Fruit fly (Drosophila melanogaster): Measurements from ENCODE around the gene Hpr1.

The Hpr1 gene

dm6 chr3R:5821243-5821642 lies at the start of gene Hpr1:
TSS of gene Hpr1 (minus strand) at chr3R:5821440.
- TF ChIP-seq CG8478 (optimal IDR thresholded peaks at IDR 0.05) (no peak), Dll (optimal IDR thresholded peaks at IDR 0.05) (no peak), usp (GFP tag; optimal IDR thresholded peaks at IDR 0.05) (no peak), EcR (GFP tag; optimal IDR thresholded peaks at IDR 0.05) (no peak), pan (optimal IDR thresholded peaks at IDR 0.05) (no peak), psq (optimal IDR thresholded peaks at IDR 0.05) (no peak)

dm6 chr3R:5862032-5862641 lies 40.9 kb upstream of the Hpr1 start, which contains the start of gene CG2017:
TSS of gene CG2017 (minus strand) at chr3R:5862405.
- TF ChIP-seq Dll (optimal IDR thresholded peaks at IDR 0.05) (no peak), CG8478 (optimal IDR thresholded peaks at IDR 0.05) (no peak), EcR (GFP tag; optimal IDR thresholded peaks at IDR 0.05) (no peak), pan (optimal IDR thresholded peaks at IDR 0.05) (no peak), usp (GFP tag; optimal IDR thresholded peaks at IDR 0.05) (no peak), psq (optimal IDR thresholded peaks at IDR 0.05) (no peak)

- TF ChIP-seq Dll (optimal IDR thresholded peaks at IDR 0.05) = no peak
- TF ChIP-seq CG8478 (optimal IDR thresholded peaks at IDR 0.05) = no peak
- no peak for TF ChIP-seq usp (GFP tag; optimal IDR thresholded peaks at IDR 0.05)
- no peak for TF ChIP-seq pan (optimal IDR thresholded peaks at IDR 0.05)
- no peak for TF ChIP-seq psq (optimal IDR thresholded peaks at IDR 0.05)
- TF ChIP-seq EcR (GFP tag; optimal IDR thresholded peaks at IDR 0.05) = no peak
These were observed 40.1 kb upstream of the Hpr1 start for dm6 chr3R:5861218-5861902.

DNA sequence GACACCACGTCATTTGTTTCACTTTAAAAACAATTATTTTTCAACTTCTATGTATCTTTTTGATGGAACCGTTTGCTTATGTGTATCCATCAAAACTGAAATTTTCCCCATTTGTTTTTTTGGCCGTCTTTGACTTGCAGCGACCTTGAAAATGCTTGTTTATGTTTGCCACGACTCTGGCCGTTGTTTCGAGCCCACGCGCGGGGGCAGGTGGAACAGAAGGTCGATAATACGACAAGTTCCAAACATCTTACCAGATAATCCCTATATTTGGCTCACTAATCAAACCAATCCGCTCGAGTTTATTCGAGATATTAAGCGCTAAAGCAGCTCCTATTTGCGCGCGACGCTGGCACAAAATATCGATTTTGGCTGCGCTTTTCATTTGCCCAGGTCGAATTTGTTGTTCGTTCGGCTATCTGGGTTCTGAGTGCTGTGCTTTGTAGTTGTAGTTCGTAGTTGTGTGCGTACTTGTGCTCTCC lies 39.5 kb upstream of the Hpr1 start:
- no peak for TF ChIP-seq usp (GFP tag; optimal IDR thresholded peaks at IDR 0.05)
- TF ChIP-seq CG8478 (optimal IDR thresholded peaks at IDR 0.05) = no peak
- TF ChIP-seq psq (optimal IDR thresholded peaks at IDR 0.05) = no peak
- TF ChIP-seq pan (optimal IDR thresholded peaks at IDR 0.05) = no peak
- TF ChIP-seq EcR (GFP tag; optimal IDR thresholded peaks at IDR 0.05) = no peak
- no peak for TF ChIP-seq Dll (optimal IDR thresholded peaks at IDR 0.05)

DNA sequence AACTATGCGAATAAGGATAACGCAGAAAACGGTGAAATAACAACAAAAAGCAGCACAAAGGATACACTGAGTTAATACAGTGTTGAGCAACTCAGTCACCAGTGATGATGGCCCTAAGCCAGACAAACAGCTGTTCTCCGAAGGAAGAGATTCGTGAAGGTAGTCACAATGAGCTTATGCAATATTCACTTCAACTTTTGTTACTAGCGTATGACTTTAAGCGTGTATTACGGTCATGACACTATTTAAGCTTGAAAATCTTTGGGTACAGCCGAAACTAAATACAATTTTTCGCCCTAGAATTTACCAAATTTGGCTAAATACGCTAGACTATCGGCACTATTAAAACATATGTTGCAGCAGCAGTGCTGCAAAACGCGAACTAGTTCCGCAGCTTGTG lies 35.0 kb upstream of the Hpr1 start, which contains the start of the genes disp and ECSIT:
TSS of gene disp (minus strand) at position 97 of the 400 bp plus-strand sequence.
TSS of gene ECSIT (plus strand) at position 371 of the 400 bp plus-strand sequence.
- TF ChIP-seq Dll (optimal IDR thresholded peaks at IDR 0.05) (no peak), pan (optimal IDR thresholded peaks at IDR 0.05) (no peak), EcR (GFP tag; optimal IDR thresholded peaks at IDR 0.05) (no peak), CG8478 (optimal IDR thresholded peaks at IDR 0.05) (no peak), usp (GFP tag; optimal IDR thresholded peaks at IDR 0.05) (no peak), psq (optimal IDR thresholded peaks at IDR 0.05) (no peak)

dm6 chr3R:5853032-5853431 lies 31.8 kb upstream of the Hpr1 start, which contains the start of gene CG34287:
TSS of gene CG34287 (plus strand) at chr3R:5853332.
- no peak for TF ChIP-seq pan (optimal IDR thresholded peaks at IDR 0.05)
- no peak for TF ChIP-seq EcR (GFP tag; optimal IDR thresholded peaks at IDR 0.05)
- TF ChIP-seq Dll (optimal IDR thresholded peaks at IDR 0.05) = no peak

DNA sequence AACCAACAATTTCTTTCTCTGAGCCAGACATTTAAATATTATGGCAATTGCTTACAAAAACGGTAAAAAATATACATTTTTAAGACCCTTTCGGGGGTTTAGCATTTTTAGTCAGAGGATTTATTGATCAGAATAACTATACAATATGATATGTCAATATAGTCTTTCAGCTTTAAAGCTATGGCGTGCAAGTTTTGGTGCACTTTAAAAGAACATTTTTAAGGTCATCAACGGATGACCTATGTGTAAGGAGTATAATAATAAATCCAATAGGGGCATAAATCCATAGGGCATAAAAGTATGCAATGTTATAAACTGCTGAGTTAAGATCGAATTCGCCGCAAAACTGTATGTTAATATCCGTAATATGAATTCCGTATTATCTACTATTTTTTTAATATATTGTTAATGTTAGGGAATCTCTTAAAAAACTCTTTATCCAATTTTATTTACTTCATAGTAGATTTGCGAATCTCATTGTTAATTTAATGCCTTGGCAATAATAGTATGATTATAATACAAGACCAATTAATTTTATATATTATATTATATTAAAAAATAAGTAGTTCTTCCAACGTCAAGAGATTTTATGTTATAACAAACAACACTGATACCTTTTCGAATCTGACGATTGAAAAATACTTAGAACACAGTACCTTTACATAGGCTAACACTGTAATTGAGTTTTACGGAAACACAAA lies 25.5 kb upstream of the Hpr1 start, which contains the start of gene CG14676:
TSS of gene CG14676 (plus strand) at position 651 of the 701 bp plus-strand sequence.
- TF ChIP-seq psq (optimal IDR thresholded peaks at IDR 0.05) = no peak

dm6 chr3R:5843516-5843915 lies 22.3 kb upstream of the Hpr1 start:
- no peak for TF ChIP-seq usp (GFP tag; optimal IDR thresholded peaks at IDR 0.05)
- TF ChIP-seq pan (optimal IDR thresholded peaks at IDR 0.05) = no peak

DNA sequence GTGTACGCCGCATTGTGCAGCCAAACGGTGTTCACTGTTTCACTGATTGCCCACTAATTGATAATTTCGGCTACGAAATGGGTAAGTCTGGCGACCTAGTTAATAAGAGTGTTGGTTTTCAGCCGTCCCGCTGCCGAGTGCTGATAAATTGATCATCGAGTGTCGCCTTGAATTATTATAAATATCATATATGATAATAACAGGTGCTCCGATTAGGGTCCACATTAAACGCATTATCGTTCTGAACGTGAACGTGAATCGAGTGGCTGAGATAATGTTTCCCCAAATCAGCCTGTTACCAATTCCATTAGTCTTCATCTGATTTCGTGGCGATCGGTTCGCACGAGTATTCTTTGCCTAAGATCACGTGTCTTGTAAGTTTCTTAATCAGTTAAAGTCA lies 20.1 kb upstream of the Hpr1 start:
- TF ChIP-seq psq (optimal IDR thresholded peaks at IDR 0.05) (no peak), EcR (GFP tag; optimal IDR thresholded peaks at IDR 0.05) (no peak), usp (GFP tag; optimal IDR thresholded peaks at IDR 0.05) (no peak), Dll (optimal IDR thresholded peaks at IDR 0.05) (no peak), pan (optimal IDR thresholded peaks at IDR 0.05) (no peak), CG8478 (optimal IDR thresholded peaks at IDR 0.05) (no peak)

dm6 chr3R:5840870-5841269 lies 19.6 kb upstream of the Hpr1 start, which contains the start of gene CG1213:
TSS of gene CG1213 (plus strand) at chr3R:5841170.
- TF ChIP-seq usp (GFP tag; optimal IDR thresholded peaks at IDR 0.05) = no peak
- TF ChIP-seq CG8478 (optimal IDR thresholded peaks at IDR 0.05) = no peak
- no peak for TF ChIP-seq EcR (GFP tag; optimal IDR thresholded peaks at IDR 0.05)
- no peak for TF ChIP-seq pan (optimal IDR thresholded peaks at IDR 0.05)
- TF ChIP-seq Dll (optimal IDR thresholded peaks at IDR 0.05) = no peak
- no peak for TF ChIP-seq psq (optimal IDR thresholded peaks at IDR 0.05)

DNA sequence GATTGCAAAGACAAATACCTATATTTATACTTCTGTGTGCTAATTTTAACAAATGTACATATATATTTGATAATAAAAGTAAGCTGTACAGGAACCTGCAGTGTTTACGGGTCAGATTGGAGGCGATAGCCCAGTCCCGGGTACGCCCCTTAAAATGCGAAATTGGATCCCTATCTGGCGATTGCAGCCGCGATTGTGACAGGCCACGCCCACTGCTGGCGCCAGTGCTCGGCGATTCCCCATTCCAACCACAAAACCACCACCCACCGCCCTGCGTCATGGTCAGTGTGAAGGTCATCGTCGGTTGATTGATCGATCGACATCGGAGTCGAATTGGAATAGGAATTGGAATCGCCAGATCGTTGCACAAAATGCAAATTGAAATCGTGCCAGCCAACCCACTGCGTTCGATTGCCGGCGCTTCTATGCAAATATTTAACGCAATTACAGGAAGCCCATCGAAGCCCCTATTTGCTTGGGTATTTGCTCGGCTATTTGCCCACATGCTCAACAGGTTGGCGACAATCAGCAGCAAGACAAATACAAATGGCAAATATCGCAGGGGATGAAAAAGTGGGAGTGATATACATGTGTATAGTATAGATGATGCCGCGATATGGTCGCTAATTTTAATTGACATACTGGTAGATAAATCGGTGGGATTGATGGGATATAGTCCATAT lies 17.6 kb upstream of the Hpr1 start:
- TF ChIP-seq usp (GFP tag; optimal IDR thresholded peaks at IDR 0.05) (no peak), Dll (optimal IDR thresholded peaks at IDR 0.05) (no peak), pan (optimal IDR thresholded peaks at IDR 0.05) (no peak), EcR (GFP tag; optimal IDR thresholded peaks at IDR 0.05) (no peak), psq (optimal IDR thresholded peaks at IDR 0.05) (no peak), CG8478 (optimal IDR thresholded peaks at IDR 0.05) (no peak)

Data from whole organism.